Fruit fly (Drosophila melanogaster): ENCODE measurements around the gene fz2.

Gene fz2

DNA sequence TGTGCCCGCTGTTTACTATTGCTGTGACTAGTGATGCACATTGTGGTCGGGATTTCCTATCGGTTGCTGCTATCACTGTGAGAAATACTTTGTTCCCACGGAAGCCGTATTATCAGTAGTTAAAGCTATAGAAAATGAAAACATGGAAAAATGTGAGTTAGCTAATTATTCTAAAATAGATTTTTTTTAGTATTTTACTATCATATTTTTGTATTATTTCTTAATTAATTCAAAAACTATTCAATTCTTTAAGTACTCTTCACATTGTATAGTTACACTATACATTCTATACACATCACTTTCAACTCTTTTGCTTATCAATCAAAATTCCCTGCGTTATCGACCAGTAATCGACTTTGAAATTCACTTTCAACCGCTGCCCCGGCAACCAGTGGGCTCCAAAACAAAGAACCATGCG lies 137.5 kb downstream of the fz2 start, which contains the start of the genes Naxd and CG14079 (continued):
- TF ChIP-seq otp (GFP tag; IDR thresholded peaks at IDR 0.05) (no peak), bsh (GFP tag; optimal IDR thresholded peaks at IDR 0.05) (peak in 1 of 2 experiments; percentile 78), trem (tag; optimal IDR thresholded peaks at IDR 0.05) (peak; percentile 27), row (GFP tag; IDR thresholded peaks at IDR 0.05) (peak; percentile 92), CG1603 (tag; optimal IDR thresholded peaks at IDR 0.05) (peak; percentile 8), CG10462 (GFP tag; optimal IDR thresholded peaks at IDR 0.05) (no peak), prd (optimal IDR thresholded peaks at IDR 0.05) (no peak), prd (GFP tag; IDR thresholded peaks at IDR 0.05) (peak; percentile 79), lab (GFP tag; optimal IDR thresholded peaks at IDR 0.05) (no peak), CG15696 (tag; optimal IDR thresholded peaks at IDR 0.05) (peak; percentile 14), CG7372 (GFP tag; IDR thresholded peaks at IDR 0.05) (no peak), Trl (optimal IDR thresholded peaks at IDR 0.05) (no peak), Trl (GFP tag; optimal IDR thresholded peaks at IDR 0.05) (peak; percentile 26), Spps (tag; optimal IDR thresholded peaks at IDR 0.05) (peak; percentile 21), slbo (GFP tag; IDR thresholded peaks at IDR 0.05) (peak; percentile 87), CG31365 (tag; optimal IDR thresholded peaks at IDR 0.05) (no peak), CG11504 (tag; optimal IDR thresholded peaks at IDR 0.05) (peak; percentile 65), CG14014 (GFP tag; IDR thresholded peaks at IDR 0.05) (peak; percentile 57; the same call in 1 of the 2 replicates), CG14860 (GFP tag; IDR thresholded peaks at IDR 0.05; ENCODE audit: partially characterized antibody) (no peak), ase (GFP tag; IDR thresholded peaks at IDR 0.05) (peak; percentile 70), toy (GFP tag; IDR thresholded peaks at IDR 0.05) (no peak), Xbp1 (GFP tag; optimal IDR thresholded peaks at IDR 0.05) (peak; percentile 77), Sox102F (GFP tag; optimal IDR thresholded peaks at IDR 0.05) (peak; percentile 73), CG32532 (GFP tag; IDR thresholded peaks at IDR 0.05) (no peak), en (GFP tag; optimal IDR thresholded peaks at IDR 0.05) (no peak), CG17568 (GFP tag; optimal IDR thresholded peaks at IDR 0.05) (no peak), CG13775 (GFP tag; optimal IDR thresholded peaks at IDR 0.05) (peak; percentile 67), oc (tag; optimal IDR thresholded peaks at IDR 0.05) (peak; percentile 29), Fer2 (tag; optimal IDR thresholded peaks at IDR 0.05) (no peak), Hr78 (GFP tag; optimal IDR thresholded peaks at IDR 0.05) (no peak), Blimp-1 (GFP tag; optimal IDR thresholded peaks at IDR 0.05) (peak; percentile 60), Mad (GFP tag; optimal IDR thresholded peaks at IDR 0.05) (peak; percentile 7), Adf1 (GFP tag; IDR thresholded peaks at IDR 0.05) (no peak), CG9932 (GFP tag; IDR thresholded peaks at IDR 0.05) (peak; percentile 68), ato (GFP tag; IDR thresholded peaks at IDR 0.05; ENCODE audit: partially characterized antibody) (no peak), Side (GFP tag; optimal IDR thresholded peaks at IDR 0.05) (no peak), Oaz (GFP tag; IDR thresholded peaks at IDR 0.05) (peak; percentile 60), CG2129 (GFP tag; IDR thresholded peaks at IDR 0.05; ENCODE audit: partially characterized antibody) (no peak), luna (GFP tag; optimal IDR thresholded peaks at IDR 0.05) (no peak), CG7556 (GFP tag; optimal IDR thresholded peaks at IDR 0.05) (peak; percentile 61), CG10267 (tag; optimal IDR thresholded peaks at IDR 0.05) (peak; percentile 40), CG7987 (GFP tag; optimal IDR thresholded peaks at IDR 0.05) (no peak), Chrac-16 (GFP tag; optimal IDR thresholded peaks at IDR 0.05) (peak; percentile 69), CHES-1-like (GFP tag; optimal IDR thresholded peaks at IDR 0.05) (peak; percentile 24), CG12659 (GFP tag; optimal IDR thresholded peaks at IDR 0.05) (peak; percentile 74), gt (GFP tag; IDR thresholded peaks at IDR 0.05) (0 out of 2 replicates have a peak, but pooled peaks have one; percentile 10), CG17186 (GFP tag; optimal IDR thresholded peaks at IDR 0.05) (no peak), Stat92E (GFP tag; optimal IDR thresholded peaks at IDR 0.05) (peak in 1 of 3 experiments; percentile 44), pho (GFP tag; optimal IDR thresholded peaks at IDR 0.05) (no peak), CG6765 (GFP tag; optimal IDR thresholded peaks at IDR 0.05) (no peak), Atf3 (GFP tag; optimal IDR thresholded peaks at IDR 0.05) (no peak)
